Worm (Caenorhabditis elegans) whole organism, L4/young adult: ENCODE results near the gene F32D8.4.

Experiments used
- W03F9.2 ChIP-seq: fragments of 150-350 bp; optimal IDR thresholded peaks from 2 replicates; lab custom pipeline; 2014; ENCODE audit warnings: missing biosample characterization, missing genetic modification characterization
- dao-5 ChIP-seq: sonication (generic microtip); optimal IDR thresholded peaks from 2 replicates; lab custom pipeline; 2016; ENCODE audit warnings: missing genotype, missing genetic modification characterization, moderate library complexity, missing compliant biosample characterization
- him-1 ChIP-seq: sonication (generic microtip); optimal IDR thresholded peaks from 2 replicates; lab custom pipeline; 2016; ENCODE audit warnings: missing genotype, missing genetic modification reagents, missing genetic modification characterization, missing compliant biosample characterization

Gene F32D8.4

DNA sequence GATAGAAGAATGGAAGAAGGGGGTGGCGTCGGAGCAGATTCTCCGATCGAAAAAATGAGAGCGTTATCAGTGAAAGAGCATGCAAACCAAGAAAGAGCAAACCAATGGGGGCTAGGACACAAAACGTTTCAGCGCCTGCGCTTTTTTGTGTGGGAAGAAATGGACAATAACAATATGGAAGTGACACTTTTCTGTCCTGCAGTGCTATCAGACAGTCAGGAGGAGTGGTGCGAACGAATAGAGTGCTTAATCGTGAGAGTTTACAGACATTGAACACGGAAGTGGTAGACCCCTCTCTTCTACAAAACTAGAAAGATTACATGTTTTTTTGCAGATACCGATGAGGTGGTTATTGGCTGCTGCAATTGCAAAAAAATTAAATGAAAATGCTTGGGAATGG is 38.0 kb downstream of the F32D8.4 start:
- TF ChIP-seq him-1 (tag; lab: Kevin White, UChicago) (no peak), W03F9.2 (tag; lab: Kevin White, UChicago) (no peak), dao-5 (tag; lab: Kevin White, UChicago) (no peak)

DNA sequence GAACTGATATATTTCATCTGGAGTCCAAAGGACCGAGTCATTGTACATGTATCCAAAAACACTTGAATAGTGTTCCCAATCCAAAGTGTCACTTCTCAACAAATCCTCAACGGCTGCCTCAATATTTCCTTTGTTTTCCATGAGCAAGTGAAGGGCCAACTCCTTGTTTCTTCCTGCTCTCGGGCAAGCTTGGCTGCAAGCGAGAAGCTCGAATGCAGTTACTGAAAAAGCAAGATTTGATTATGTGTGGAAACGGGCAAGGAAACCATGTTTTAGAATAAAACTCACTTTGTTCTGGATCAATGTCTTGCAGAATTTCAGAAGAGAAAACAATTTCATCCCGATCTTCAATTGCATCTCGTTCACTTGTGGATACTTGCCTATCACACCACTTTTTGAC is 39.2 kb downstream of the F32D8.4 start:
- TF ChIP-seq dao-5 (tag; lab: Kevin White, UChicago) (no peak), him-1 (tag; lab: Kevin White, UChicago) (no peak)

DNA sequence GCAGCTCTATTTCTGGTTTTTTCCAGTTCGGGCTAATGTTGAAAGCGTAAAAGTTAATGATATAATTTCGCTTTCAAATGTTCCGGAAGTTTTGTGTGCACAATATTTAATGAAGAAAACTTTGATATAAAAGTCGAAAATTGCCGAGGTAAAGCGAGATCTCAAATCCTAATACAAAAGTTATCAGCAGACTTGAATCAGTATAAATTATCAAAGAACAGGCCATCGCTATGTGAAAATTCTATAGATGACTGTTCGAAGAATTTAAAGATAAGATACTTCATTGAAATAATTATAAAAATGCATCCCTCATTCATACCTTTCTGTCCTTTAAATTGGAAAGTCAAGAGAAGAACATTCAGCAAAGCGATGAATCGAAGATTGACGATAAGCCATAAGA is 46.5 kb downstream of the F32D8.4 start, which contains the start of gene C29A12.6:
Gene C29A12.6 (plus strand): TSS at position 301 of the 400 bp plus-strand sequence.
- TF ChIP-seq him-1 (tag; lab: Kevin White, UChicago) (no peak), W03F9.2 (tag; lab: Kevin White, UChicago) (no peak), dao-5 (tag; lab: Kevin White, UChicago) (no peak)
